Fruit fly (Drosophila melanogaster) whole organism, adult: ENCODE measurements around the gene CG44142.

Experiments
- CG1620 ChIP-seq: fragments of 200-800 bp; sonication (Bioruptor generic); optimal IDR thresholded peaks from 2 replicates; lab custom pipeline; 2016; ENCODE audit warnings: missing biosample characterization, missing genetic modification characterization
- CG33017 ChIP-seq: fragments of 200-800 bp; sonication (Bioruptor generic); optimal IDR thresholded peaks from 2 replicates; lab custom pipeline; 2018; ENCODE audit warnings: missing biosample characterization, mild to moderate bottlenecking, missing genetic modification characterization, moderate library complexity
- CG5204 ChIP-seq: fragments of 200-800 bp; sonication (Bioruptor generic); optimal IDR thresholded peaks from 2 replicates; lab custom pipeline; 2016; ENCODE audit warnings: missing biosample characterization, missing genetic modification characterization
- Mnt ChIP-seq: fragments of 200-800 bp; sonication (Bioruptor generic); optimal IDR thresholded peaks from 2 replicates; lab custom pipeline; 2016; ENCODE audit warnings: missing biosample characterization, mild to moderate bottlenecking, missing genetic modification characterization
- bab1 ChIP-seq: fragments of 200-800 bp; sonication (Bioruptor generic); optimal IDR thresholded peaks from 3 replicates; lab custom pipeline; 2019; ENCODE audit warnings: missing biosample characterization, mild to moderate bottlenecking, missing genetic modification characterization, moderate library complexity
- cic ChIP-seq: fragments of 200-800 bp; sonication (Bioruptor generic); optimal IDR thresholded peaks from 2 replicates; lab custom pipeline; 2017; ENCODE audit warnings: missing biosample characterization, mild to moderate bottlenecking, missing genetic modification characterization, moderate library complexity
- kay ChIP-seq: fragments of 200-800 bp; sonication (Bioruptor generic); peaks from one replicate; lab custom pipeline; 2016; ENCODE audit warnings: missing biosample characterization, missing genetic modification characterization, borderline replicate concordance

- no peak for TF ChIP-seq Mnt (GFP tag; lab: Kevin White, UChicago)
- no peak for TF ChIP-seq cic
- no peak for TF ChIP-seq bab1 (GFP tag; lab: Kevin White, UChicago)
- TF ChIP-seq kay (GFP tag; lab: Kevin White, UChicago): no peak
- TF ChIP-seq CG33017: no peak
- TF ChIP-seq CG1620 (GFP tag; lab: Kevin White, UChicago): no peak
- TF ChIP-seq CG5204 (GFP tag; lab: Kevin White, UChicago): no peak
Measured at dm6 chr3R:13275473-13275872, 37.5 kb downstream of the CG44142 start.
